Fruit fly (Drosophila melanogaster) Kc167 (cell line): ENCODE data around the gene CG5787.

ENCODE experiments used
- Myc ChIP-seq: fragments of >200 bp; optimal IDR thresholded peaks from 2 replicates; lab custom pipeline; 2017; ENCODE audit warnings: missing external identifiers
- Sin3A ChIP-seq: fragments of >200 bp; optimal IDR thresholded peaks from 2 replicates; lab custom pipeline; 2018; ENCODE audit warnings: missing external identifiers
- h ChIP-seq: fragments of >200 bp; optimal IDR thresholded peaks from 3 replicates; lab custom pipeline; 2018; ENCODE audit warnings: missing external identifiers
- insv ChIP-seq: fragments of >200 bp; optimal IDR thresholded peaks from 3 replicates; lab custom pipeline; 2018; ENCODE audit warnings: missing external identifiers
- psq ChIP-seq: fragments of >200 bp; optimal IDR thresholded peaks from 2 replicates; lab custom pipeline; 2017; ENCODE audit warnings: missing external identifiers
- ttk ChIP-seq: sonication (Bioruptor generic); optimal IDR thresholded peaks from 2 replicates; lab custom pipeline; 2017; ENCODE audit warnings: missing external identifiers

The CG5787 gene

dm6 chr2L:12712852-12713251 lies at the start of gene CG5787:
TSS of gene CG5787 (minus strand) at chr2L:12712952.
- TF ChIP-seq Sin3A (lab: Kevin White, UChicago) (no peak), h (lab: Kevin White, UChicago) (no peak), psq (lab: Kevin White, UChicago) (no peak), insv (lab: Kevin White, UChicago) (no peak), Myc (lab: Kevin White, UChicago) (no peak), ttk (no peak)

dm6 chr2L:12761740-12762139 lies 49.0 kb upstream of the CG5787 start, which contains the start of gene CG15483:
TSS of gene CG15483 (minus strand) at chr2L:12761840.
- TF ChIP-seq psq (lab: Kevin White, UChicago): no peak
- TF ChIP-seq insv (lab: Kevin White, UChicago): no peak
- TF ChIP-seq ttk: no peak
- no peak for TF ChIP-seq Myc (lab: Kevin White, UChicago)
- no peak for TF ChIP-seq h (lab: Kevin White, UChicago)
- TF ChIP-seq Sin3A (lab: Kevin White, UChicago): no peak

DNA sequence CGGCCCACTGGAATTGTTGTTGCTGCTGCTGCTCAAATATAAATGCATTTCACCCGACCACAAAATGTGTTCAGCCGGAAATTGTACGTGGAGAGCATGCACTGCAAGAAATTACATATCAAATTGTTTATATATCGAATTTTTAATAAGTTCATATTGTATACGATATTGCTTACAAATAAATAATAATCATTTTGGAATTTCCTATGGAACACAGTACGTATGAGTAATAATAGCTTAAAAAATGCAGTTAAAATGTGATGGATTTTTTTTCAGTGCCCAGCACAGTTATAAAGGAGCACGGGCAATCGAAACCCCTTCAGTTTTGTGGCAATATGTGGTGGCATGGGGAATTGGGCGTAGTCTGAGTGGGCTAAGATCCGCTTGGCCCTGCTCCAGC lies 43.7 kb upstream of the CG5787 start:
- no peak for TF ChIP-seq Myc (lab: Kevin White, UChicago)
- no peak for TF ChIP-seq h (lab: Kevin White, UChicago)
- no peak for TF ChIP-seq insv (lab: Kevin White, UChicago)
- TF ChIP-seq psq (lab: Kevin White, UChicago): no peak
- TF ChIP-seq Sin3A (lab: Kevin White, UChicago): no peak
- no peak for TF ChIP-seq ttk

- TF ChIP-seq ttk (no peak), insv (lab: Kevin White, UChicago) (no peak), Sin3A (lab: Kevin White, UChicago) (no peak), psq (lab: Kevin White, UChicago) (no peak), h (lab: Kevin White, UChicago) (no peak), Myc (lab: Kevin White, UChicago) (no peak)
These were observed 37.3 kb upstream of the CG5787 start for dm6 chr2L:12750060-12750459.

DNA sequence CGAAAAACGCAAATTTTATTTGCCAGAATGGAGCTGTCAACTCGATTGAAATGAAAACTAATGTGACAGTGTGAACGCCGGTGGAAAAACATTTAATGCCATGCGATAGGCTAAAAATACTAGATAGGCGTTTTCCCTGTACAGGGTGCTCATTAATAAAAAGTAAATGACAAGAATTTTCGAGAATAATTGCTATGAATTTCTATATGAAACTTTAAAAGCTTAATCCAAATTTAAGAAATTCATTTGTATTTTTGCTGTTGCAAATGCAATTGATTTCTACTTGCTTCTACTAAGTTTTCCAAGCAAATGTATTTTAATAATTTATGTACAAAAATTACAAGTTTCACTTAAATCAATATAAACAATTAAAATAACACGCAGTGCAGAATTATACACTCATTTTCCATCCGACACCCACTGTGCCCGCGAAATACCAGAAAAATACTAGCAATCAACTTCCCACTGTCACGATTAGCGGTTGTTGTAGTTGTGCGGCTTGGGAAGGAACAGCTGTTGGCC lies 9.1 kb upstream of the CG5787 start, which contains the start of gene Pih1D1:
Gene Pih1D1, minus strand, starts transcription at position 50 of the 522 bp plus-strand sequence.
- TF ChIP-seq psq (lab: Kevin White, UChicago) (no peak), h (lab: Kevin White, UChicago) (no peak), Sin3A (lab: Kevin White, UChicago) (no peak), insv (lab: Kevin White, UChicago) (no peak), ttk (no peak), Myc (lab: Kevin White, UChicago) (no peak)

DNA sequence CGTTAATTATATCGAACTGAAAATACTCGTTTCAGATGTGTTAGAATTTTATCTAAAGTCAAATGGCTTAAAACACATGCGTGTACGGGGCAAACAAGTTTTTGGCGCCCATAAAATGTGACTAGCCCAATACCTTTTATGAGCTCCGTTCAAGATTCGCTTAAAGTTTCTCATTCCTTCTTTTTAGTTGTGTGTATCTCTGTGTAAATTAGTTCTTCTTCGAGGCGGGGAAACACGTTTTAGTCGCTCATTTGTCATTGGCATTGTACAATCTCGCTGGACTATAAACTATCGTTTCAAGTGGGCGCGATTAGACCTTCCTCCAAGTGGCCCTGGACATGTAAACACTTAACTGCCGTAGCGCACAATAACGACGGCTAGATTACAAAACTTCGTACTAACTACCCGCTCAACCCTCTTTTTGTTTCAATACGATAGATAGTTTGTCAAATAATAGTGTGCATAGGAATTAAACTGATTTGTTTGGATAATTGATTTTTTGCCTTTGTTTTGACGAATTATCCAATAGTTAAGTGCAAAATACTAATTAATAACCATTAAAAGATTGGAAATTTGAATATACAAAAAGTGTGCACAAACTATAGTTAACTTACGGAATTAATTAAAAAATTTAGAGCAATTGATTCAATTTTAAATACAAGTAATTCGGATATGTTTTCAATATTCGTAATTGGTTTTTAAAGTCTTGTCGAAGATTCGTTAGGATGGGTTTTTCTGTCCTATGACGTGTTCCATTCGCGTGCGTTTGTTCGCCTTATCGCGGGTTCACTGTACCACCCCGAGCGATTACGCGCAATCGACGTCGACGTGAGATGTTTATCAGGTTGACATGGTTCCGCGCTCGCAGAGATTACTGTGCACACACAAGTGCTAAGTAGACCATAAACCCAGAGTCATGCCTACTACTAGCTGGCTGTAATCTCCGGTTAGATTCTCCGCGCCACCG lies 8.0 kb upstream of the CG5787 start:
- TF ChIP-seq Myc (lab: Kevin White, UChicago) (no peak), h (lab: Kevin White, UChicago) (no peak), Sin3A (lab: Kevin White, UChicago) (no peak), ttk (peak; percentile 95), psq (lab: Kevin White, UChicago) (no peak)

dm6 chr2L:12719712-12720429 lies 7.1 kb upstream of the CG5787 start:
- TF ChIP-seq Sin3A (lab: Kevin White, UChicago): no peak
- no peak for TF ChIP-seq h (lab: Kevin White, UChicago)
- no peak for TF ChIP-seq insv (lab: Kevin White, UChicago)
- no peak for TF ChIP-seq Myc (lab: Kevin White, UChicago)
- TF ChIP-seq psq (lab: Kevin White, UChicago): no peak
- no peak for TF ChIP-seq ttk

- TF ChIP-seq insv (lab: Kevin White, UChicago) (no peak), Sin3A (lab: Kevin White, UChicago) (no peak), Myc (lab: Kevin White, UChicago) (no peak), psq (lab: Kevin White, UChicago) (no peak), h (lab: Kevin White, UChicago) (no peak), ttk (no peak)
These were observed 6.0 kb upstream of the CG5787 start, which contains the start of gene MRP for dm6 chr2L:12718437-12719376. TSS of gene MRP (plus strand) at chr2L:12719045.

DNA sequence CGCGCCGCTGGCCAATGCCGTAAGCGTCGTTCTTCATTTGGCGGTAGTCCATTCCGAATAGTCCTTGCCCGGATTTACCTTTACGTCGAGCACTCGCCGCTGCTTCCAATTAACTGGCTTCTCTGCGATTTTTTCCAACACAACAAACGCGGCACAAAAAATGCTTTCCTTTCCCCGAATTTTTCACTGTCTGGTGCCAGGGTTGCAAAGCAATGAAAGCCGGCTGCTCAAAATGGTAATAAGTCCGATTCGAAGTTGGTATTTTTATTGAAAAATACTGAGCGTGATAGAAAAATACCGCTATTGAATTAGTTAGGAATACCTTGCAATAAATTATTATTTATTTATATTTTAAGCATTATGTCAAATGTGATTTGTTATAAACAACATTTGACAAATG lies 497 bp downstream of the CG5787 start:
- TF ChIP-seq h (lab: Kevin White, UChicago) (no peak), Sin3A (lab: Kevin White, UChicago) (no peak), ttk (no peak), Myc (lab: Kevin White, UChicago) (no peak), insv (lab: Kevin White, UChicago) (no peak), psq (lab: Kevin White, UChicago) (no peak)

dm6 chr2L:12708576-12708975 lies 4.2 kb downstream of the CG5787 start:
- TF ChIP-seq Myc (lab: Kevin White, UChicago) (no peak), insv (lab: Kevin White, UChicago) (no peak), ttk (no peak), psq (lab: Kevin White, UChicago) (no peak), h (lab: Kevin White, UChicago) (no peak), Sin3A (lab: Kevin White, UChicago) (no peak)
